Worm (Caenorhabditis elegans) whole organism, L4/young adult: Measurements from ENCODE around the gene C15C8.4.

ENCODE experiments used
- dao-5 ChIP-seq: sonication (generic microtip); optimal IDR thresholded peaks from 2 replicates; lab custom pipeline; 2016; ENCODE audit warnings: missing genotype, missing genetic modification characterization, moderate library complexity, missing compliant biosample characterization
- him-1 ChIP-seq: sonication (generic microtip); optimal IDR thresholded peaks from 2 replicates; lab custom pipeline; 2016; ENCODE audit warnings: missing genotype, missing genetic modification reagents, missing genetic modification characterization, missing compliant biosample characterization

DNA sequence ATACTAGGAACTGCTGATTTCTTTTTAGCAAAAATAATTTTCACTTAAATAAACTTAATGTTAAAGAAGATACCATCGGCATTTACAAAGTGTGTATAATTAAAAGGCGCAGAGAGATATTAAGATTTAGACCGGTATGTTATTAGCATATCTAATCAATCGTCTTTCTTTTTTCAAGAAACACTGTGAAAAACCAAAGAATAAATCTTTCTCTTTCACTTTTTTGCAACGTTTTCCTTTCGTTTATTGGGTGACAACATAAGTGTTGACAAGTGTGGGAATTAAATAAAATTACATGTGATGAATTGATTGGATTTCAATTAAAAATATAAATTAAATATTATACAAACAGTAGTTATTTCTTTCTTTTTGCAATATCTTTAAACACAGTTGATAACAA lies 5.1 kb upstream of the C15C8.4 start, which contains the start of gene C15C8.8:
- TF ChIP-seq dao-5 (no peak), him-1 (tag; lab: Kevin White, UChicago) (no peak)
